Worm (Caenorhabditis elegans) whole organism, mixed stage, embryonic: ENCODE data around the gene F44G4.6.

Experiments
- M03D4.4 ChIP-seq: sonication (generic microtip); optimal IDR thresholded peaks from 2 replicates; lab custom pipeline; 2017; ENCODE audit warnings: mild to moderate bottlenecking, missing genetic modification characterization, missing compliant biosample characterization
- blmp-1 ChIP-seq: fragments of 150-350 bp; optimal IDR thresholded peaks from 2 replicates; lab custom pipeline; 2014; ENCODE audit warnings: missing biosample characterization, missing genetic modification characterization
- elt-1 ChIP-seq: sonication (generic microtip); optimal IDR thresholded peaks from 2 replicates; lab custom pipeline; 2017; ENCODE audit warnings: missing genetic modification characterization, mild to moderate bottlenecking, missing compliant biosample characterization, antibody characterized with exemption, moderate library complexity, borderline replicate concordance; ENCODE audit not compliant: insufficient read depth
- flh-1 ChIP-seq: fragments of 200-800 bp; sonication (Bioruptor generic); optimal IDR thresholded peaks from 2 replicates; lab custom pipeline; 2018; ENCODE audit warnings: mild to moderate bottlenecking, missing genetic modification characterization, moderate library complexity, missing compliant biosample characterization
- lsy-2 ChIP-seq: fragments of 150-350 bp; optimal IDR thresholded peaks from 2 replicates; lab custom pipeline; 2014; ENCODE audit warnings: missing biosample characterization, missing genetic modification characterization
- mep-1 ChIP-seq: fragments of 150-350 bp; optimal IDR thresholded peaks from 2 replicates; lab custom pipeline; 2017; ENCODE audit warnings: missing biosample characterization, missing genetic modification reagents, missing genetic modification characterization, inconsistent platforms
- mls-2 ChIP-seq: sonication (generic microtip); optimal IDR thresholded peaks from 2 replicates; lab custom pipeline; 2016; ENCODE audit warnings: mild to moderate bottlenecking, missing genetic modification characterization, moderate library complexity, missing compliant biosample characterization
- nhr-237 ChIP-seq: fragments of 150-350 bp; optimal IDR thresholded peaks from 2 replicates; lab custom pipeline; 2014; ENCODE audit warnings: missing biosample characterization, missing genetic modification characterization
- nhr-28 ChIP-seq: fragments of 150-350 bp; optimal IDR thresholded peaks from 2 replicates; lab custom pipeline; 2014; ENCODE audit warnings: missing biosample characterization, missing genetic modification characterization
- nhr-76 ChIP-seq: sonication (generic microtip); optimal IDR thresholded peaks from 2 replicates; lab custom pipeline; 2017; ENCODE audit warnings: missing biosample characterization, missing genetic modification characterization
- pha-4 ChIP-seq: fragments of 150-350 bp; optimal IDR thresholded peaks from 2 replicates; lab custom pipeline; 2018; ENCODE audit warnings: missing biosample characterization, missing genetic modification reagents, missing genetic modification characterization
- sptf-1 ChIP-seq: sonication (generic microtip); optimal IDR thresholded peaks from 2 replicates; lab custom pipeline; 2017; ENCODE audit warnings: mild to moderate bottlenecking, missing genetic modification characterization, moderate library complexity, missing compliant biosample characterization
- unc-39 ChIP-seq: fragments of 150-350 bp; optimal IDR thresholded peaks from 2 replicates; lab custom pipeline; 2014; ENCODE audit warnings: missing biosample characterization, missing genetic modification characterization

- no peak for TF ChIP-seq nhr-76 (tag; lab: Kevin White, UChicago)
- no peak for TF ChIP-seq mep-1 (tag; lab: Kevin White, UChicago)
- TF ChIP-seq M03D4.4: no peak
- peak; percentile 62 for TF ChIP-seq sptf-1 (tag; lab: Kevin White, UChicago)
- no peak for TF ChIP-seq nhr-237 (tag; lab: Kevin White, UChicago)
- no peak for TF ChIP-seq mls-2 (tag; lab: Kevin White, UChicago)
- TF ChIP-seq blmp-1: no peak
- no peak for TF ChIP-seq pha-4 (tag; lab: Kevin White, UChicago)
- no peak for TF ChIP-seq elt-1
- no peak for TF ChIP-seq nhr-28 (tag; lab: Kevin White, UChicago)
- TF ChIP-seq flh-1 (GFP tag; lab: Kevin White, UChicago): no peak
- no peak for TF ChIP-seq lsy-2
- TF ChIP-seq unc-39 (tag; lab: Kevin White, UChicago): no peak
These were observed 11.7 kb upstream of the F44G4.6 start for ce11 chrII:9013341-9013740.
